Worm (Caenorhabditis elegans): ENCODE data around the gene C27D8.2.

ce11 chrIV:12689709-12690142 lies 21.3 kb upstream of the C27D8.2 start:
- no peak for TF ChIP-seq T22C8.4 (GFP tag; IDR thresholded peaks at IDR 0.05)
- TF ChIP-seq med-1 (GFP tag; optimal IDR thresholded peaks at IDR 0.05; ENCODE audit: insufficient read depth): no peak
- no peak for TF ChIP-seq cog-1 (tag; optimal IDR thresholded peaks at IDR 0.05)
- no peak for TF ChIP-seq ztf-23 (GFP tag; IDR thresholded peaks at IDR 0.05)
- no peak for TF ChIP-seq flt-1 (GFP tag; IDR thresholded peaks at IDR 0.05)
- TF ChIP-seq tab-1 (GFP tag; IDR thresholded peaks at IDR 0.05): no peak
- no peak for TF ChIP-seq ref-1 (GFP tag; conservative IDR thresholded peaks at IDR 0.05)
- TF ChIP-seq klf-2 (GFP tag; conservative IDR thresholded peaks at IDR 0.05): no peak

Measured in whole organism, midembryonic.